Worm (Caenorhabditis elegans): ENCODE measurements around the gene srd-51.
A peak's percentile ranks its signal among the peaks of the same experiment; 100 is the strongest.

srd-51 gene

DNA sequence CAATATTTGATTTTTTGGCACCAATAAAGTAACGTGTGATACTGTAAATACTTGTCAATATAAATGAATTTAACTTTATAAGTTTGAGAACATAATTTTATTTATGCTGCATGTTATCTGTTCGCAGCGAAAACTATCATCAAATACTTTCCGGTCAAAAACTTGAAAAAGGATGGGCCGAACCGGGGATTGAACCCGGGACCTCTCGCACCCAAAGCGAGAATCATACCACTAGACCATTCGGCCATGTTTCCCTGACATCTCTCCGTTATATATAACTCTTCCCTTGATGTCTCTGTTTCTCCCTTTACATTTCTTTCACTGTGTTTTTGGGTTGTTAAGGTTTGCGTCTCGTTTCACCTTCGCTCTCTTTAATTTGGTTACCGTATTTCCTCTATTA, 27.1 kb upstream of the srd-51 start (continued):
- peak; percentile 9 for TF ChIP-seq F52B5.7 (tag; optimal IDR thresholded peaks at IDR 0.05)
- no peak for TF ChIP-seq mel-28 (tag; optimal IDR thresholded peaks at IDR 0.05; ENCODE audit: borderline replicate concordance)
- peak; percentile 49 for TF ChIP-seq hrde-1 (tag; optimal IDR thresholded peaks at IDR 0.05; ENCODE audit: borderline replicate concordance)
- peak; percentile 54 for TF ChIP-seq unc-130 (GFP tag; optimal IDR thresholded peaks at IDR 0.05)
- TF ChIP-seq nhr-80 (tag; optimal IDR thresholded peaks at IDR 0.05), result peak; percentile 25
- TF ChIP-seq mxl-1 (tag; optimal IDR thresholded peaks at IDR 0.05), result peak; percentile 50
- TF ChIP-seq ceh-91 (GFP tag; IDR thresholded peaks at IDR 0.05), result no peak
- no peak for TF ChIP-seq lsl-1 (GFP tag; optimal IDR thresholded peaks at IDR 0.05)
- TF ChIP-seq ceh-100 (GFP tag; IDR thresholded peaks at IDR 0.05), result 0 out of 2 replicates have a peak, but pooled peaks have one; percentile 26
- TF ChIP-seq attf-6 (GFP tag; IDR thresholded peaks at IDR 0.05), result no peak
- no peak for TF ChIP-seq nhr-179 (tag; optimal IDR thresholded peaks at IDR 0.05)
- no peak for TF ChIP-seq ccch-3 (GFP tag; optimal IDR thresholded peaks at IDR 0.05)
- TF ChIP-seq Y95B8A.8 (GFP tag; IDR thresholded peaks at IDR 0.05), result peak; percentile 65; the same call in 1 of the 2 replicates
- peak; percentile 65; the same call in 1 of the 2 replicates for TF ChIP-seq Y53F4B.3 (GFP tag; IDR thresholded peaks at IDR 0.05)
- TF ChIP-seq lin-35 (GFP tag; optimal IDR thresholded peaks at IDR 0.05), result peak in 1 of 3 experiments; percentile 71
- peak; percentile 34 for TF ChIP-seq zim-3 (tag; optimal IDR thresholded peaks at IDR 0.05)
- no peak for TF ChIP-seq F37B4.10 (GFP tag; IDR thresholded peaks at IDR 0.05)
- no peak for TF ChIP-seq F57C9.4 (tag; optimal IDR thresholded peaks at IDR 0.05)
- peak; percentile 27 for TF ChIP-seq K12H6.12 (tag; optimal IDR thresholded peaks at IDR 0.05)
- TF ChIP-seq athp-1 (tag; optimal IDR thresholded peaks at IDR 0.05), result peak; percentile 53
- TF ChIP-seq F10E7.11 (tag; optimal IDR thresholded peaks at IDR 0.05), result peak; percentile 35
- peak; percentile 4 for TF ChIP-seq F22D6.2 (tag; optimal IDR thresholded peaks at IDR 0.05)
- TF ChIP-seq nhr-27 (tag; optimal IDR thresholded peaks at IDR 0.05), result no peak
- 0 out of 2 replicates have a peak, but pooled peaks have one; percentile 48 for TF ChIP-seq ztf-28 (GFP tag; IDR thresholded peaks at IDR 0.05)
- TF ChIP-seq nfya-2 (GFP tag; IDR thresholded peaks at IDR 0.05), result no peak
- peak; percentile 89 for TF ChIP-seq die-1 (tag; optimal IDR thresholded peaks at IDR 0.05)
- peak; percentile 68 for TF ChIP-seq ceh-27 (GFP tag; optimal IDR thresholded peaks at IDR 0.05)
- TF ChIP-seq nfyb-1 (GFP tag; IDR thresholded peaks at IDR 0.05), result peak; percentile 89
- TF ChIP-seq dpl-1 (GFP tag; optimal IDR thresholded peaks at IDR 0.05), result no peak
- no peak for TF ChIP-seq tbx-9 (tag; optimal IDR thresholded peaks at IDR 0.05; ENCODE audit: borderline replicate concordance)
- peak; percentile 65; the same call in 1 of the 2 replicates for TF ChIP-seq ceh-40 (GFP tag; IDR thresholded peaks at IDR 0.05)
- no peak for TF ChIP-seq lsy-27 (tag; optimal IDR thresholded peaks at IDR 0.05; ENCODE audit: borderline replicate concordance, insufficient read depth)
- peak; percentile 87 for TF ChIP-seq B0261.1 (tag; optimal IDR thresholded peaks at IDR 0.05)
- peak; percentile 54 for TF ChIP-seq hlh-12 (tag; optimal IDR thresholded peaks at IDR 0.05)
- TF ChIP-seq mcd-1 (GFP tag; IDR thresholded peaks at IDR 0.05), result peak; percentile 59
- TF ChIP-seq K11D2.4 (GFP tag; IDR thresholded peaks at IDR 0.05), result peak; percentile 57; the same call in 1 of the 2 replicates
- TF ChIP-seq let-526 (GFP tag; IDR thresholded peaks at IDR 0.05), result no peak
- no peak for TF ChIP-seq hsf-1 (GFP tag; IDR thresholded peaks at IDR 0.05)
- TF ChIP-seq atf-7 (tag; optimal IDR thresholded peaks at IDR 0.05), result peak; percentile 52
- no peak for TF ChIP-seq zfh-2 (GFP tag; conservative IDR thresholded peaks at IDR 0.05)
- TF ChIP-seq B0019.2 (GFP tag; conservative IDR thresholded peaks at IDR 0.05), result no peak
- no peak for TF ChIP-seq C06A6.2 (GFP tag; conservative IDR thresholded peaks at IDR 0.05)
- TF ChIP-seq egl-18 (GFP tag; IDR thresholded peaks at IDR 0.05), result no peak
- TF ChIP-seq pha-4 (tag; optimal IDR thresholded peaks at IDR 0.05), result no peak
- TF ChIP-seq madf-8 (GFP tag; conservative IDR thresholded peaks at IDR 0.05), result no peak
- TF ChIP-seq ztf-26 (tag; optimal IDR thresholded peaks at IDR 0.05), result peak; percentile 62
- no peak; the same call in 1 of the 2 replicates for TF ChIP-seq Y67H2A.10 (GFP tag; conservative IDR thresholded peaks at IDR 0.05)
- TF ChIP-seq rcor-1 (GFP tag; IDR thresholded peaks at IDR 0.05), result peak; percentile 71
- no peak for TF ChIP-seq mes-4 (tag; optimal IDR thresholded peaks at IDR 0.05)

All from whole organism, young adult.